Worm (Caenorhabditis elegans) whole organism, L1 larva: ENCODE data around the gene B0281.3.

ENCODE experiments used
- efl-1 ChIP-seq, 4 experiments: fragments of 150-350 bp; optimal IDR thresholded peaks in 3 of 4; peaks in 1 of 4; 1 replicate in 1 of 4; 2 replicates in 3 of 4; lab custom pipeline; 2014; ENCODE audit warnings: missing biosample characterization in 2 of 4, missing genetic modification characterization in 2 of 4, missing genetic modification reagents in 2 of 4
- elt-3 ChIP-seq, 6 experiments: fragments of 150-350 bp in 1 of 6; sonication (generic microtip); optimal IDR thresholded peaks; 2 replicates each; lab custom pipeline; 2017 to 2018; ENCODE audit warnings: missing biosample characterization in 6 of 6, missing genetic modification characterization in 6 of 6, inconsistent platforms in 1 of 6
- fos-1 ChIP-seq: fragments of 150-350 bp; optimal IDR thresholded peaks from 2 replicates; lab custom pipeline; 2014; ENCODE audit warnings: missing biosample characterization, missing genetic modification characterization
- grh-1 ChIP-seq: fragments of 200-800 bp; sonication (Bioruptor generic); IDR thresholded peaks from 2 replicates; pipeline ENCODE4 v1.3.6; 2022; ENCODE audit warnings: missing genetic modification reagents, missing genetic modification characterization, missing compliant biosample characterization
- lir-3 ChIP-seq: sonication (generic microtip); optimal IDR thresholded peaks from 2 replicates; lab custom pipeline; 2016; ENCODE audit warnings: mild to moderate bottlenecking, missing genetic modification characterization, moderate library complexity, missing compliant biosample characterization; ENCODE audit not compliant: poor library complexity
- lsy-2 ChIP-seq, 2 experiments: fragments of 150-350 bp; optimal IDR thresholded peaks; 2 replicates each; lab custom pipeline; 2014; ENCODE audit warnings: missing biosample characterization in 2 of 2, missing genetic modification characterization in 2 of 2
- nhr-28 ChIP-seq: fragments of 150-350 bp; optimal IDR thresholded peaks from 2 replicates; lab custom pipeline; 2014; ENCODE audit warnings: missing biosample characterization, missing genetic modification characterization
- nhr-90 ChIP-seq: sonication (generic microtip); optimal IDR thresholded peaks from 2 replicates; lab custom pipeline; 2016; ENCODE audit warnings: mild to moderate bottlenecking, missing genetic modification characterization, missing compliant biosample characterization; ENCODE audit not compliant: poor library complexity
- pqm-1 ChIP-seq: sonication (generic microtip); optimal IDR thresholded peaks from 3 replicates; lab custom pipeline; 2017; ENCODE audit warnings: missing biosample characterization, missing genetic modification characterization
- snpc-4 ChIP-seq: fragments of 150-350 bp; optimal IDR thresholded peaks from 2 replicates; lab custom pipeline; 2014; ENCODE audit warnings: missing biosample characterization, missing genetic modification characterization
- sup-37 ChIP-seq: fragments of 200-800 bp; sonication (Bioruptor generic); optimal IDR thresholded peaks from 2 replicates; lab custom pipeline; 2018; ENCODE audit warnings: mild to moderate bottlenecking, missing genetic modification characterization, missing compliant biosample characterization
- swsn-7 ChIP-seq: sonication (generic microtip); optimal IDR thresholded peaks from 2 replicates; lab custom pipeline; 2016; ENCODE audit warnings: missing genetic modification characterization, missing compliant biosample characterization

- no peak for TF ChIP-seq nhr-90 (tag; lab: Kevin White, UChicago)
- TF ChIP-seq fos-1 (tag; lab: Kevin White, UChicago) = no peak
- TF ChIP-seq lir-3 (tag; lab: Kevin White, UChicago) = no peak
- no peak for TF ChIP-seq swsn-7 (tag; lab: Kevin White, UChicago)
- TF ChIP-seq nhr-28 (tag; lab: Kevin White, UChicago) = no peak
- no peak for TF ChIP-seq elt-3 (tag; optimal IDR thresholded peaks at IDR 0.05; lab: Kevin White, UChicago)
- TF ChIP-seq grh-1 (GFP tag; lab: Robert Waterston, UW) = no peak
- no peak for TF ChIP-seq pqm-1
- no peak for TF ChIP-seq sup-37 (GFP tag; lab: Kevin White, UChicago)
- no peak for TF ChIP-seq lsy-2 (tag; optimal IDR thresholded peaks at IDR 0.05; lab: Kevin White, UChicago)
- no peak for TF ChIP-seq efl-1 (optimal IDR thresholded peaks at IDR 0.05; lab: Kevin White, UChicago)
- TF ChIP-seq efl-1 (GFP tag; optimal IDR thresholded peaks at IDR 0.05 in 1 of 2; lab: Kevin White, UChicago) = no peak
- TF ChIP-seq snpc-4 (tag; lab: Kevin White, UChicago) = no peak
These were observed 13.3 kb downstream of the B0281.3 start, which contains the start of gene ZK1240.3 for ce11 chrII:2320097-2320496.
